Worm (Caenorhabditis elegans): ENCODE results near the gene dpy-31.
A peak's percentile ranks its signal among the peaks of the same experiment; 100 is the strongest.

Gene dpy-31

ce11 chrIII:7212028-7212427, 10.0 kb downstream of the dpy-31 start:
- peak; percentile 28; the same call in 1 of the 2 replicates for TF ChIP-seq dmd-6 (GFP tag; IDR thresholded peaks at IDR 0.05)
- peak in 1 of 2 experiments; percentile 61 for TF ChIP-seq unc-62 (GFP tag; optimal IDR thresholded peaks at IDR 0.05 in 1 of 2)
- no peak for TF ChIP-seq unc-62 (tag; optimal IDR thresholded peaks at IDR 0.05)
- no peak for TF ChIP-seq nhr-77 (tag; optimal IDR thresholded peaks at IDR 0.05)
- TF ChIP-seq hlh-11 (tag; optimal IDR thresholded peaks at IDR 0.05) = peak; percentile 31
- TF ChIP-seq daf-16 (GFP tag; optimal IDR thresholded peaks at IDR 0.05) = no peak
- peak; percentile 29 for TF ChIP-seq daf-16 (tag; optimal IDR thresholded peaks at IDR 0.05)
- TF ChIP-seq nhr-28 (tag; optimal IDR thresholded peaks at IDR 0.05) = peak; percentile 36
- TF ChIP-seq pqm-1 (tag; optimal IDR thresholded peaks at IDR 0.05) = peak; percentile 55
- TF ChIP-seq nhr-25 (tag; optimal IDR thresholded peaks at IDR 0.05; ENCODE audit: borderline replicate concordance, insufficient read depth) = no peak

ce11 chrIII:7215532-7215931, 13.5 kb downstream of the dpy-31 start:
- no peak for TF ChIP-seq spr-1 (tag; optimal IDR thresholded peaks at IDR 0.05)
- TF ChIP-seq unc-62 (GFP tag; optimal IDR thresholded peaks at IDR 0.05 in 1 of 2) = peak in 1 of 2 experiments; percentile 54
- TF ChIP-seq unc-62 (tag; optimal IDR thresholded peaks at IDR 0.05) = no peak

DNA sequence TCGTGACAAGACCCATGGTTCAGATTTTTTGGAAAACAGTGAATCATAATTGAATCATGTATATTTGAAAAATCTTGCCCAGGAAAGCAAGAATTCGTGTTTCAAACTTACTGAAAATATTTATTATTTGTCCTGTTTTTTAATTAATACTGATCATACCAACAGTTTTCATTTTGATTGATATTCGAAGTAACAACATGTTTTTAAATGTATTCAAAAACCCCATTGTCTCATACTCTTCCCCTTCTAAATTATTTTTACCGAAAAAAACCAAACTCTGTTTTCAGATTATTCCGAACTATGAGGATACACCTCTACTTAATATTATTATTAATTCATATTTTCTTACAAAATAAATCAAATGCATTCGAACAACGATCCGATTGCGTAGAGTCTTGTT, 14.2 kb downstream of the dpy-31 start, which contains the start of gene R151.1:
R151.1 (plus strand) TSS at position 301 of the 400 bp plus-strand sequence.
- no peak for TF ChIP-seq unc-130 (GFP tag; optimal IDR thresholded peaks at IDR 0.05)
- no peak for TF ChIP-seq Y48G9A.11 (GFP tag; IDR thresholded peaks at IDR 0.05)
- TF ChIP-seq fos-1 (tag; optimal IDR thresholded peaks at IDR 0.05) = no peak
- no peak for TF ChIP-seq nhr-77 (tag; optimal IDR thresholded peaks at IDR 0.05)
- TF ChIP-seq rbr-2 (tag; optimal IDR thresholded peaks at IDR 0.05) = no peak
- no peak for TF ChIP-seq pqm-1 (tag; optimal IDR thresholded peaks at IDR 0.05)
- TF ChIP-seq ceh-28 (tag; optimal IDR thresholded peaks at IDR 0.05) = no peak
- no peak for TF ChIP-seq nhr-76 (tag; optimal IDR thresholded peaks at IDR 0.05)

DNA sequence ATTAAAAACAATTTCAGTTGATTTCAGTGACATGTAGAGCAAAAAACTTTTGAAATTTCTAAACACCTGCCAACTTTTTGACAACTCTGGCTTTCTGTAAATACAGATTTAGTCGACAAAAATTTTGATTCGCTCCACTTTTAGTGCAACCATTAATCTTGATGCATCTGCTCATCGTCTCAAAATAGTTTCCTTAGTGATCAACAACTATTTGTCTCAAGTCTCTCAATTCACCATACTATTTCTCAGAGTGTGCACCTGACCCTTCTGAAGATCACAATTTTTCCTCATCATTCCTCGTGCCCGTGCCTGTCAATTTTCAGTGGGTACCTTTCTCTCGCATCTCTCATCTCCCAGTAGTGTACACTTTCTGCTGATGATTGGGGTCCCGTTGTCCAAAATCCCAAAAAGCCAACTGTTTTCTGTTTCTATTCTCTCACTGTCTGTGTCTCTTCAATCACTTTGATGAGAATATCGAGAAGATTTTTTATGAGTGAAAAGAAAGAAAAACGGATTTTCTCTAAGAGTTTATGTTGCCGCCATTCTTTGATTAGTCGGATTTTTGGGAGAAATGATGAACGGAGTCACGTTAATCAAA, 15.0 kb downstream of the dpy-31 start:
- TF ChIP-seq dve-1 (tag; optimal IDR thresholded peaks at IDR 0.05; ENCODE audit: insufficient read depth) (no peak), zag-1 (tag; optimal IDR thresholded peaks at IDR 0.05) (no peak), ztf-11 (tag; optimal IDR thresholded peaks at IDR 0.05) (no peak), mep-1 (tag; optimal IDR thresholded peaks at IDR 0.05) (no peak), nhr-25 (tag; optimal IDR thresholded peaks at IDR 0.05; ENCODE audit: borderline replicate concordance, insufficient read depth) (no peak), fos-1 (tag; optimal IDR thresholded peaks at IDR 0.05) (no peak), hlh-11 (tag; optimal IDR thresholded peaks at IDR 0.05) (peak; percentile 68), T26A8.4 (GFP tag; IDR thresholded peaks at IDR 0.05) (no peak), aha-1 (tag) (peak; percentile 84), hlh-30 (tag; optimal IDR thresholded peaks at IDR 0.05; ENCODE audit: insufficient read depth) (peak; percentile 68), lsy-2 (tag; optimal IDR thresholded peaks at IDR 0.05) (peak in 1 of 2 experiments; percentile 18), R02D3.7 (tag; optimal IDR thresholded peaks at IDR 0.05) (no peak), ces-1 (GFP tag; optimal IDR thresholded peaks at IDR 0.05) (no peak), ceh-44 (GFP tag; IDR thresholded peaks at IDR 0.05) (no peak), lin-38 (GFP tag; IDR thresholded peaks at IDR 0.05) (no peak), ZK546.5 (tag; optimal IDR thresholded peaks at IDR 0.05) (no peak), ztf-7 (tag; optimal IDR thresholded peaks at IDR 0.05) (no peak), ceh-82 (tag; optimal IDR thresholded peaks at IDR 0.05) (no peak), egl-27 (tag; optimal IDR thresholded peaks at IDR 0.05) (no peak), spr-1 (tag; optimal IDR thresholded peaks at IDR 0.05) (no peak), mdl-1 (tag; optimal IDR thresholded peaks at IDR 0.05) (peak in 1 of 2 experiments; percentile 0), nhr-42 (GFP tag; IDR thresholded peaks at IDR 0.05) (no peak), sdz-12 (GFP tag; optimal IDR thresholded peaks at IDR 0.05) (no peak), php-3 (GFP tag; IDR thresholded peaks at IDR 0.05) (no peak), ceh-28 (tag; optimal IDR thresholded peaks at IDR 0.05) (no peak), ama-1 (optimal IDR thresholded peaks at IDR 0.05) (no peak), daf-16 (GFP tag; optimal IDR thresholded peaks at IDR 0.05) (peak in 1 of 2 experiments; percentile 95), daf-16 (tag; optimal IDR thresholded peaks at IDR 0.05) (no peak), Y75B8A.6 (GFP tag; IDR thresholded peaks at IDR 0.05) (no peak), unc-62 (GFP tag; optimal IDR thresholded peaks at IDR 0.05 in 1 of 2) (peak in 1 of 2 experiments; percentile 68), unc-62 (tag; optimal IDR thresholded peaks at IDR 0.05) (no peak), nhr-11 (tag; optimal IDR thresholded peaks at IDR 0.05) (peak; percentile 82), nhr-77 (tag; optimal IDR thresholded peaks at IDR 0.05) (no peak), ZK337.2 (GFP tag; IDR thresholded peaks at IDR 0.05) (no peak), zfp-3 (GFP tag; conservative IDR thresholded peaks at IDR 0.05) (no peak), F44E2.7 (GFP tag; IDR thresholded peaks at IDR 0.05) (no peak), nhr-111 (GFP tag; optimal IDR thresholded peaks at IDR 0.05) (no peak)
